Fruit fly (Drosophila melanogaster): Measurements from ENCODE around the gene CG43169.

Gene CG43169

DNA sequence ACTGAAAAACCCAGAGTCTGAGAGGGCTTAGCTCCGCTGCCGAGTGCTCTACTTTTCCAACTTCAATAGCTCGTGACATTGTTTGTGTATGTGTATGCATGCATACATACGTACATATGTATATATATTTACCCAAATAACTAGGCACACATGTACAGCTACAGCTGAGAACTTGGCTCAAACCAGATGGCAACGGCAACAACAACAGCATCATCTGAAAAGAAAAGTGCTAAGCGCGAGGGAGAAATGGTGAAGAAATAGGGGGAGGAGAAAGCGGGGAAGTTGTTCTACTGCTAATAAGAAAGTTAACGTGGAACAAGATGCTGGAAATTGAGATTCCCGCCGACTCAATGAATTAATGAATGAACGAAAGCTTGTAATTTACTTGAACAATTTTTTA lies 36.6 kb upstream of the CG43169 start:
- TF ChIP-seq Med (GFP tag): peak; percentile 23
- TF ChIP-seq CG3407 (GFP tag; optimal IDR thresholded peaks at IDR 0.05): no peak
- TF ChIP-seq kni (GFP tag; optimal IDR thresholded peaks at IDR 0.05): peak; percentile 30
- 0 out of 3 replicates have a peak, but pooled peaks have one; percentile 40 for TF ChIP-seq otp (GFP tag; IDR thresholded peaks at IDR 0.05)
- peak; percentile 9 for TF ChIP-seq pros (GFP tag; optimal IDR thresholded peaks at IDR 0.05)
- TF ChIP-seq CG14710 (tag; optimal IDR thresholded peaks at IDR 0.05): peak; percentile 9
- TF ChIP-seq CG4360 (GFP tag; IDR thresholded peaks at IDR 0.05): peak; percentile 15; the same call in 1 of the 2 replicates
- TF ChIP-seq fu2 (GFP tag; optimal IDR thresholded peaks at IDR 0.05): no peak
- peak; percentile 46 for TF ChIP-seq cg (GFP tag; optimal IDR thresholded peaks at IDR 0.05)
- TF ChIP-seq MESR4 (GFP tag; optimal IDR thresholded peaks at IDR 0.05): no peak
- no peak for TF ChIP-seq nerfin-2 (GFP tag; IDR thresholded peaks at IDR 0.05; ENCODE audit: partially characterized antibody)
- peak; percentile 90 for TF ChIP-seq Blimp-1 (GFP tag; optimal IDR thresholded peaks at IDR 0.05)
- TF ChIP-seq z (GFP tag; IDR thresholded peaks at IDR 0.05): 0 out of 3 replicates have a peak, but pooled peaks have one; percentile 18
- peak; percentile 4 for TF ChIP-seq tap (tag; optimal IDR thresholded peaks at IDR 0.05)

DNA sequence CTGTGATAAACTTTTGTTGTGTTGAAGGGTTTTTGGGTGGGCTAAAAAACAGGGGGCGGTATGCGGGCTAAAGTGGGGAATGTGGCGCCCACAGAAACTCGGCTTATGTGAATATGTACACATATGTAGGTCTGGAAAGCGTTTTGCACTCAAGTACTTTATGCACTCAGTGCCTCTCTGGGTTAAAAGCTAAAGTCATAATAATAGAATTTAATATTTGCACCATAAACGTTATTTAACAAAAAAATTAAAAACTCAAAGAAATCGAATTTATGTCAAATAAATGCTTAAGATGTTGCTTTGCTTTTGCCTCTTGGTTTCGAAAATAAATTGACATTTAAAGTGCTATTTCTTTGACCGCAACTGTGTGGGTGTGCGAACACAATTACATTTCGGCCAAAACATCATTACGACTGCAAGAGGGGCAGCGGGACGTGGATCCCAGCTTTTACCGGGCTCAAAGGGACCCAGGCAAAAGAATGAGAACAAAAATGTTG lies 36.0 kb upstream of the CG43169 start:
- TF ChIP-seq hkb (optimal IDR thresholded peaks at IDR 0.05): no peak
- 0 out of 2 replicates have a peak, but pooled peaks have one; percentile 34 for TF ChIP-seq hkb (GFP tag; IDR thresholded peaks at IDR 0.05)
- peak; percentile 49 for TF ChIP-seq Drgx (GFP tag; IDR thresholded peaks at IDR 0.05)
- TF ChIP-seq CG2199 (GFP tag; IDR thresholded peaks at IDR 0.05): no peak
- TF ChIP-seq Med (GFP tag): peak; percentile 37
- TF ChIP-seq sens (GFP tag): peak; percentile 68
- peak in 1 of 2 experiments; percentile 8 for TF ChIP-seq Hr51 (GFP tag; optimal IDR thresholded peaks at IDR 0.05)

DNA sequence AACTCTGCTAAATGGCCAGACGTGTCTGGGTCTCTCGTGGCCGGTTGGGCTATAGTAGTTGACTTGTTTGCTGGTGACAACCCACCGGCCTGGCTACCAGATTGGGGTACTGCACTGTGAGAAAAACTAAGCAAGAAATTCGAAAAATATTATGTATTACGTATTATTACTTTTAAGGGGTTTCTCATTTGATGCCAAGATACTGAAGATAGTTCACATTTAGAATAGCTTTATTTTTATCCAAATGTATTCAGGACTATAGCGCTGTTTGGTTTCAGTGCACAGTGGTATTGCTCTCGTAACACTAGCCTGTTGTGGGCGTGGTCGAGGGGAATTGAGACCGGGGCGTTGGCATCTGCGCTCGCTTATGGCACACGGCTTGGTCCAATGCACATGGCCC lies 32.3 kb upstream of the CG43169 start:
- TF ChIP-seq CG13123 (GFP tag; optimal IDR thresholded peaks at IDR 0.05) (peak; percentile 22), CG17829 (tag; optimal IDR thresholded peaks at IDR 0.05) (peak; percentile 62), Pdp1 (GFP tag; optimal IDR thresholded peaks at IDR 0.05) (peak; percentile 60 to 63), pnt (GFP tag; optimal IDR thresholded peaks at IDR 0.05) (peak; percentile 18), Ptx1 (GFP tag; IDR thresholded peaks at IDR 0.05) (peak; percentile 76), CG18764 (GFP tag; optimal IDR thresholded peaks at IDR 0.05) (no peak), CG42726 (GFP tag; IDR thresholded peaks at IDR 0.05; ENCODE audit: partially characterized antibody) (no peak), croc (GFP tag; conservative IDR thresholded peaks at IDR 0.05) (peak; percentile 26; the same call in 2 of the 3 replicates), Nf-YC (tag; optimal IDR thresholded peaks at IDR 0.05) (peak; percentile 28), MTF-1 (GFP tag; optimal IDR thresholded peaks at IDR 0.05; ENCODE audit: borderline replicate concordance) (peak; percentile 4), nerfin-1 (tag; optimal IDR thresholded peaks at IDR 0.05) (peak; percentile 35), Tbp (GFP tag; optimal IDR thresholded peaks at IDR 0.05) (no peak), trem (tag; optimal IDR thresholded peaks at IDR 0.05) (peak; percentile 17), Sox102F (GFP tag; optimal IDR thresholded peaks at IDR 0.05) (peak; percentile 85), lov (optimal IDR thresholded peaks at IDR 0.05) (no peak), lov (GFP tag; IDR thresholded peaks at IDR 0.05) (0 out of 3 replicates have a peak, but pooled peaks have one; percentile 50), gem (tag; optimal IDR thresholded peaks at IDR 0.05) (peak; percentile 79), danr (GFP tag; IDR thresholded peaks at IDR 0.05) (peak; percentile 47; the same call in 1 of the 2 replicates), Xbp1 (GFP tag; optimal IDR thresholded peaks at IDR 0.05) (peak; percentile 73), Gug (GFP tag; IDR thresholded peaks at IDR 0.05) (peak; percentile 14; the same call in 1 of the 4 replicates), CG3407 (GFP tag; optimal IDR thresholded peaks at IDR 0.05) (peak; percentile 24), Hr78 (GFP tag; optimal IDR thresholded peaks at IDR 0.05) (peak in 1 of 2 experiments; percentile 18), Blimp-1 (GFP tag; optimal IDR thresholded peaks at IDR 0.05) (peak; percentile 65), CG7786 (GFP tag; optimal IDR thresholded peaks at IDR 0.05) (peak; percentile 33), NfI (GFP tag; optimal IDR thresholded peaks at IDR 0.05) (peak; percentile 44), CG13624 (GFP tag; optimal IDR thresholded peaks at IDR 0.05) (no peak), dpn (GFP tag; optimal IDR thresholded peaks at IDR 0.05) (peak; percentile 66 to 73), mirr (GFP tag; optimal IDR thresholded peaks at IDR 0.05) (no peak), peb (GFP tag; IDR thresholded peaks at IDR 0.05) (peak; percentile 42; the same call in 1 of the 2 replicates)

Data from whole organism, embryonic.